Fruit fly (Drosophila melanogaster): ENCODE data around the gene spri.
A peak's percentile ranks its signal among the peaks of the same experiment; 100 is the strongest.

Gene spri

DNA sequence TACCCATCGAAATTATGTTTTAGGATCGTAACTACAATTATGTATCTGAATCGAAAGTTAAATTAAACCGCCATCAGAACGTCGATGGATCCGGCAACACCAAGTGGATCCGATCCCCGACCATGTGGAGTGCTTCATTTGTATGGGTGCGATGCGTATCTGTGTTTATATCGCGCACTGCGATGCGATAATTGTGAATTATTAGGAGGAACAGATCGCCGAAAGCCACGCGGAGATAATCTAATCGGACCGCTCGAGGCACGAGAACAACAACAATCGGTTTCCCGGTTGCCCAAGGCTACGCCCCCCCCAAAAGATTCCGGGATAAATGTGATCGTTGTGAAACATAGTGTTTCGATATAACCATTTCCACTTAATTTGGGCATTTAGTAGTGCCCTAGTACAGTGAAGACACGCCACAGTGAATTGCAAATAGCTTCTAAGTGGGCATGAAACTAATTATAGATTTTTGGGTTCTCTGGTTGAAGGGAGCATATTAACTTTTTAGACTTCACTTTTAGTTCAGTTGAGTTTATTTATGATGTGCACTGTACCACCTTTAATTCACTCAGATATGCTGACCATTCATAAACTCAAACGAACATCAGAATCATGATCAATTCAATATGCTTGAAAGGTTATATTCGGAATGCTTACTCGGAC is 15.2 kb upstream of the spri start (continued):
- TF ChIP-seq CG10565 (GFP tag; optimal IDR thresholded peaks at IDR 0.05) (no peak), CG14860 (GFP tag; IDR thresholded peaks at IDR 0.05; ENCODE audit: partially characterized antibody) (no peak), vnd (GFP tag; IDR thresholded peaks at IDR 0.05; ENCODE audit: partially characterized antibody) (no peak), CG7786 (GFP tag; optimal IDR thresholded peaks at IDR 0.05) (peak; percentile 7), tap (tag; optimal IDR thresholded peaks at IDR 0.05) (peak; percentile 49), kay (GFP tag; optimal IDR thresholded peaks at IDR 0.05) (no peak), CG17802 (tag; optimal IDR thresholded peaks at IDR 0.05) (no peak), E2f1 (GFP tag; IDR thresholded peaks at IDR 0.05) (peak; percentile 50; the same call in 1 of the 2 replicates), CG32532 (GFP tag; IDR thresholded peaks at IDR 0.05) (peak; percentile 61), CG14667 (GFP tag; IDR thresholded peaks at IDR 0.05) (peak; percentile 30; the same call in 1 of the 2 replicates), CG2129 (GFP tag; IDR thresholded peaks at IDR 0.05; ENCODE audit: partially characterized antibody) (no peak), CG33213 (GFP tag; optimal IDR thresholded peaks at IDR 0.05) (no peak), Pdp1 (GFP tag; optimal IDR thresholded peaks at IDR 0.05) (peak; percentile 53 to 55), D19B (GFP tag; optimal IDR thresholded peaks at IDR 0.05) (no peak), PHDP (tag; optimal IDR thresholded peaks at IDR 0.05) (peak; percentile 45), CG4282 (GFP tag; optimal IDR thresholded peaks at IDR 0.05) (peak; percentile 48), Drgx (GFP tag; IDR thresholded peaks at IDR 0.05) (no peak), ftz-f1 (GFP tag; optimal IDR thresholded peaks at IDR 0.05) (no peak), CG2678 (tag; optimal IDR thresholded peaks at IDR 0.05) (peak; percentile 61), inv (GFP tag; IDR thresholded peaks at IDR 0.05; ENCODE audit: partially characterized antibody) (no peak), Fer3 (tag; optimal IDR thresholded peaks at IDR 0.05) (peak; percentile 52), Dll (GFP tag; IDR thresholded peaks at IDR 0.05; ENCODE audit: partially characterized antibody) (no peak), Hr51 (GFP tag; optimal IDR thresholded peaks at IDR 0.05) (no peak), cg (GFP tag; optimal IDR thresholded peaks at IDR 0.05) (peak; percentile 32), CG5953 (GFP tag; IDR thresholded peaks at IDR 0.05) (no peak), CTCF (GFP tag; optimal IDR thresholded peaks at IDR 0.05) (no peak), Hmr (GFP tag; optimal IDR thresholded peaks at IDR 0.05) (peak; percentile 45), CG15011 (GFP tag; optimal IDR thresholded peaks at IDR 0.05) (no peak), NK7.1 (GFP tag; optimal IDR thresholded peaks at IDR 0.05) (no peak), Dip2 (GFP tag; IDR thresholded peaks at IDR 0.05) (no peak), psq (GFP tag; optimal IDR thresholded peaks at IDR 0.05) (no peak), CG13296 (GFP tag; optimal IDR thresholded peaks at IDR 0.05) (peak; percentile 21), unc-4 (GFP tag; IDR thresholded peaks at IDR 0.05; ENCODE audit: partially characterized antibody) (no peak), Dip3 (GFP tag; optimal IDR thresholded peaks at IDR 0.05) (peak; percentile 39), Side (GFP tag; optimal IDR thresholded peaks at IDR 0.05) (peak; percentile 18), CG2202 (tag; optimal IDR thresholded peaks at IDR 0.05) (no peak), seq (GFP tag; IDR thresholded peaks at IDR 0.05) (peak; percentile 57; the same call in 1 of the 2 replicates), lab (GFP tag; optimal IDR thresholded peaks at IDR 0.05) (peak; percentile 66), CG6854 (GFP tag; optimal IDR thresholded peaks at IDR 0.05) (no peak), Sry-β (GFP tag; optimal IDR thresholded peaks at IDR 0.05) (no peak), CkIIα-i1 (GFP tag; IDR thresholded peaks at IDR 0.05) (no peak), CG11247 (GFP tag; IDR thresholded peaks at IDR 0.05) (no peak), CG18599 (GFP tag; optimal IDR thresholded peaks at IDR 0.05) (peak; percentile 39), yki (optimal IDR thresholded peaks at IDR 0.05) (no peak), pan (optimal IDR thresholded peaks at IDR 0.05) (no peak), pan (GFP tag; optimal IDR thresholded peaks at IDR 0.05 in 1 of 2, IDR thresholded peaks at IDR 0.05 in 1 of 2) (peak in 1 of 2 experiments; percentile 79), Mrtf (GFP tag; IDR thresholded peaks at IDR 0.05) (no peak), CG13123 (GFP tag; optimal IDR thresholded peaks at IDR 0.05) (no peak), CG10366 (GFP tag; IDR thresholded peaks at IDR 0.05) (peak; percentile 65; the same call in 1 of the 2 replicates), CG2712 (tag; optimal IDR thresholded peaks at IDR 0.05) (peak; percentile 50)

Data from whole organism, embryonic.